Worm (Caenorhabditis elegans): ENCODE results near the gene F55B12.2.

Gene F55B12.2

DNA sequence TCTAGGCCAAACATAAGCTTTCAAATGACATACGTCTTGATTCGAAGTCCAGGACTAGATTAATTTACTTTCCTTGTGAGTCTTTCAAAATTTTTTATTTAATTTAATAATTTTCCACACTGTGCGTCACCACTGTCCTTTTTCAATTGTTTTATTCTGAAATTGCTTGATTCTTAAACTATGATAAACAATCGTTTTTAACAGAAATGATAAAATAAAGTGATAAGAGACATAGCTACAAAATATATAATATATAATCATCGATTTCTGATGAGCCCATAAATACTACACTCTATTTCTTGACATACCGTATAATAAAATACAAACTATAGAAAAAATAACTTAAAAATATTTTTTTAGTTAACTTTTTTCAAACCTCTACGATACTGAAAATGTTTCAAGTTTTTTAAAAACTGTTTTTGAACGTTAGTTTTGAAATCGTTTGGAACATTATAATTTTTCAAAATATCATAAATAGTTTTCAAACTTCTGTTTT lies 47.8 kb downstream of the F55B12.2 start, which contains the start of gene nas-24:
Gene nas-24 (plus strand): TSS at position 446 of the 496 bp plus-strand sequence.
- no peak for TF ChIP-seq K11D2.4 (GFP tag; IDR thresholded peaks at IDR 0.05)
- no peak for TF ChIP-seq cebp-1 (GFP tag; IDR thresholded peaks at IDR 0.05)
- no peak for TF ChIP-seq cebp-1 (tag; optimal IDR thresholded peaks at IDR 0.05)
- TF ChIP-seq mcd-1 (GFP tag; IDR thresholded peaks at IDR 0.05), result no peak
- TF ChIP-seq egl-44 (GFP tag; IDR thresholded peaks at IDR 0.05), result no peak
- no peak for TF ChIP-seq nfya-2 (GFP tag; IDR thresholded peaks at IDR 0.05)
- TF ChIP-seq unc-130 (GFP tag; optimal IDR thresholded peaks at IDR 0.05), result no peak
- no peak for TF ChIP-seq nfya-1 (tag; optimal IDR thresholded peaks at IDR 0.05; ENCODE audit: borderline replicate concordance, insufficient read depth)
- no peak for TF ChIP-seq F22D6.2 (tag; optimal IDR thresholded peaks at IDR 0.05)
- TF ChIP-seq B0035.1 (tag; optimal IDR thresholded peaks at IDR 0.05), result no peak
- no peak for TF ChIP-seq lin-54 (GFP tag; optimal IDR thresholded peaks at IDR 0.05)
- no peak for TF ChIP-seq Y56A3A.18 (GFP tag; IDR thresholded peaks at IDR 0.05)
- TF ChIP-seq dpff-1 (tag; optimal IDR thresholded peaks at IDR 0.05), result no peak
- TF ChIP-seq ztf-28 (GFP tag; IDR thresholded peaks at IDR 0.05), result no peak

- no peak for TF ChIP-seq F10E7.11 (tag; optimal IDR thresholded peaks at IDR 0.05)
- TF ChIP-seq ccch-3 (GFP tag; optimal IDR thresholded peaks at IDR 0.05), result no peak
- no peak for TF ChIP-seq rcor-1 (GFP tag; IDR thresholded peaks at IDR 0.05)
- TF ChIP-seq hrde-1 (tag; optimal IDR thresholded peaks at IDR 0.05; ENCODE audit: borderline replicate concordance), result no peak
- TF ChIP-seq attf-5 (GFP tag; optimal IDR thresholded peaks at IDR 0.05), result no peak
- no peak for TF ChIP-seq dpl-1 (GFP tag; optimal IDR thresholded peaks at IDR 0.05)
- TF ChIP-seq B0261.1 (tag; optimal IDR thresholded peaks at IDR 0.05), result no peak
- TF ChIP-seq die-1 (tag; optimal IDR thresholded peaks at IDR 0.05), result no peak
- no peak for TF ChIP-seq nhr-80 (tag; optimal IDR thresholded peaks at IDR 0.05)
- no peak for TF ChIP-seq mxl-1 (tag; optimal IDR thresholded peaks at IDR 0.05)
- no peak for TF ChIP-seq ztf-22 (GFP tag; optimal IDR thresholded peaks at IDR 0.05)
- TF ChIP-seq let-526 (GFP tag; IDR thresholded peaks at IDR 0.05), result no peak
- no peak for TF ChIP-seq F22D6.2 (tag; optimal IDR thresholded peaks at IDR 0.05)
- no peak for TF ChIP-seq snpc-1.1 (tag; optimal IDR thresholded peaks at IDR 0.05; ENCODE audit: insufficient read depth)
- no peak for TF ChIP-seq xnd-1 (tag; optimal IDR thresholded peaks at IDR 0.05)
- TF ChIP-seq athp-1 (tag; optimal IDR thresholded peaks at IDR 0.05), result no peak
- TF ChIP-seq ama-1 (optimal IDR thresholded peaks at IDR 0.05), result no peak
- no peak for TF ChIP-seq ama-1 (GFP tag; optimal IDR thresholded peaks at IDR 0.05)
Measured at ce11 chrV:13768388-13768787, 48.4 kb downstream of the F55B12.2 start, which contains the start of gene F20G2.3. TSS of gene F20G2.3 (minus strand) at chrV:13768488.

All from whole organism, young adult.